Fruit fly (Drosophila melanogaster) whole organism, embryonic: ENCODE results near the gene CG3662.

ENCODE experiments used
- CG12104 ChIP-seq: fragments of 200-800 bp; sonication (Bioruptor generic); optimal IDR thresholded peaks from 3 replicates; lab custom pipeline; 2016; ENCODE audit warnings: missing biosample characterization, missing genetic modification characterization
- CG13894 ChIP-seq: fragments of 200-800 bp; sonication (Bioruptor generic); optimal IDR thresholded peaks from 3 replicates; lab custom pipeline; 2018; ENCODE audit warnings: missing biosample characterization, mild to moderate bottlenecking, missing genetic modification characterization, moderate library complexity
- CG8478 ChIP-seq: fragments of >200 bp; optimal IDR thresholded peaks from 2 replicates; lab custom pipeline; 2018
- pan ChIP-seq, 4 experiments: fragments of >200 bp in 3 of 4; fragments of 200-800 bp in 1 of 4; sonication (Bioruptor generic) in 1 of 4; optimal IDR thresholded peaks in 3 of 4; IDR thresholded peaks in 1 of 4; 2 replicates each; pipeline versions ENCODE4 v1.3.6 to Lab custom; 2017 to 2022; ENCODE audit warnings: missing biosample characterization in 2 of 4, missing genetic modification characterization in 2 of 4, mixed read lengths in 1 of 4

- TF ChIP-seq pan (optimal IDR thresholded peaks at IDR 0.05; lab: Kevin White, UChicago): no peak
- no peak for TF ChIP-seq pan (GFP tag; optimal IDR thresholded peaks at IDR 0.05 in 1 of 2, IDR thresholded peaks at IDR 0.05 in 1 of 2)
- no peak for TF ChIP-seq CG12104 (GFP tag; lab: Kevin White, UChicago)
- TF ChIP-seq CG13894 (tag; lab: Kevin White, UChicago): no peak
- TF ChIP-seq CG8478 (lab: Kevin White, UChicago): no peak
These were observed 40.9 kb upstream of the CG3662 start, which contains the start of gene Gr21a for dm6 chr2L:780182-780581.
